Fruit fly (Drosophila melanogaster): ENCODE data around the gene CG7299.

CG7299 gene

DNA sequence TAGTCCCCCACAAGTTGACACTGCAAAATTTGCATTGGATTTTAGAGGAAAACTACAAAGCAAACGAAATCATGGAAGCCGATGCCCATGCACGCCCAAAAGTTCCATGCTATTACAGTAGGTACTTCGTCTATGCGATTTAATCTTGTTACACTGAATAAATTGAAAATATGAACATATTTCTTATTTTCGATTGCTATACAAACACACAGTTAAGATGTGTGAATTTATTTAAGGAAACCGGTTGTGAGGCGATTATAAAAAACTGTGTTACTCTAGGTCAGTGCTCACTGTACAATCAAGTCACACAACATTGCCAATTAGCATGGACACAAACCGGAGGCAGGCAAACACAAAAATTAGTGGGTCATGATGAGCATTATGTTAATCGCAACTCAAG, 18.6 kb downstream of the CG7299 start (continued):
- TF ChIP-seq CG15073 (GFP tag; optimal IDR thresholded peaks at IDR 0.05) (no peak), CG10431 (GFP tag; optimal IDR thresholded peaks at IDR 0.05) (no peak), CG9797 (GFP tag; optimal IDR thresholded peaks at IDR 0.05) (no peak), CG4424 (GFP tag; optimal IDR thresholded peaks at IDR 0.05) (peak; percentile 79), gsb (GFP tag; IDR thresholded peaks at IDR 0.05) (peak; percentile 79), fd96Cb (tag; optimal IDR thresholded peaks at IDR 0.05) (peak; percentile 69), CG3407 (GFP tag; optimal IDR thresholded peaks at IDR 0.05) (peak; percentile 43), CG17359 (tag; optimal IDR thresholded peaks at IDR 0.05) (peak; percentile 82), CG32772 (GFP tag; IDR thresholded peaks at IDR 0.05) (peak; percentile 82), esg (GFP tag; conservative IDR thresholded peaks at IDR 0.05) (peak; percentile 86), nerfin-2 (GFP tag; IDR thresholded peaks at IDR 0.05; ENCODE audit: partially characterized antibody) (no peak), caup (GFP tag; optimal IDR thresholded peaks at IDR 0.05; ENCODE audit: severe bottlenecking) (peak; percentile 68), dysf (GFP tag; IDR thresholded peaks at IDR 0.05) (peak; percentile 92), zf30C (GFP tag; optimal IDR thresholded peaks at IDR 0.05) (no peak), CrebB (tag; optimal IDR thresholded peaks at IDR 0.05) (peak; percentile 39), CG17802 (tag; optimal IDR thresholded peaks at IDR 0.05) (peak; percentile 43), CG31365 (tag; optimal IDR thresholded peaks at IDR 0.05) (no peak), oc (tag; optimal IDR thresholded peaks at IDR 0.05) (peak; percentile 57), CG4404 (GFP tag; IDR thresholded peaks at IDR 0.05) (peak; percentile 56), exex (tag; optimal IDR thresholded peaks at IDR 0.05) (peak; percentile 12), CG11504 (tag; optimal IDR thresholded peaks at IDR 0.05) (peak; percentile 87), CG12236 (GFP tag; optimal IDR thresholded peaks at IDR 0.05) (peak; percentile 57), D19A (tag; optimal IDR thresholded peaks at IDR 0.05) (no peak), Sry-δ (GFP tag; optimal IDR thresholded peaks at IDR 0.05) (peak; percentile 38), CG2116 (GFP tag; optimal IDR thresholded peaks at IDR 0.05) (peak; percentile 40), CG4328 (GFP tag; optimal IDR thresholded peaks at IDR 0.05) (no peak), gce (GFP tag; IDR thresholded peaks at IDR 0.05) (peak; percentile 77; the same call in 2 of the 3 replicates), zfh2 (GFP tag; optimal IDR thresholded peaks at IDR 0.05) (peak; percentile 59), tup (GFP tag; optimal IDR thresholded peaks at IDR 0.05) (peak; percentile 57), CG16863 (GFP tag; optimal IDR thresholded peaks at IDR 0.05) (peak; percentile 79), Stat92E (GFP tag; optimal IDR thresholded peaks at IDR 0.05) (no peak), stc (GFP tag; IDR thresholded peaks at IDR 0.05) (peak; percentile 84), CG13287 (GFP tag; IDR thresholded peaks at IDR 0.05; ENCODE audit: partially characterized antibody) (no peak), sim (GFP tag; IDR thresholded peaks at IDR 0.05) (peak; percentile 54; the same call in 1 of the 2 replicates), z (GFP tag; IDR thresholded peaks at IDR 0.05) (no peak), salm (tag; optimal IDR thresholded peaks at IDR 0.05) (peak; percentile 35), az2 (GFP tag; optimal IDR thresholded peaks at IDR 0.05) (peak; percentile 76), crc (GFP tag; optimal IDR thresholded peaks at IDR 0.05) (peak; percentile 71), ham (GFP tag; IDR thresholded peaks at IDR 0.05) (0 out of 2 replicates have a peak, but pooled peaks have one; percentile 17), unc-4 (GFP tag; IDR thresholded peaks at IDR 0.05; ENCODE audit: partially characterized antibody) (no peak), CG15269 (tag; optimal IDR thresholded peaks at IDR 0.05) (peak; percentile 88), gem (tag; optimal IDR thresholded peaks at IDR 0.05) (peak; percentile 85), ase (GFP tag; IDR thresholded peaks at IDR 0.05) (peak; percentile 86), slp2 (GFP tag; optimal IDR thresholded peaks at IDR 0.05) (peak; percentile 58), hbn (GFP tag; IDR thresholded peaks at IDR 0.05; ENCODE audit: partially characterized antibody) (no peak), CG34422 (GFP tag; IDR thresholded peaks at IDR 0.05) (peak; percentile 87), Mad (GFP tag; optimal IDR thresholded peaks at IDR 0.05) (peak; percentile 46), so (GFP tag; IDR thresholded peaks at IDR 0.05) (peak; percentile 86), chn (GFP tag; optimal IDR thresholded peaks at IDR 0.05) (peak; percentile 75), ara (GFP tag; IDR thresholded peaks at IDR 0.05) (peak; percentile 79)

All from whole organism, embryonic.